Fruit fly (Drosophila melanogaster): ENCODE data around the gene Stip1.

- TF ChIP-seq pan (optimal IDR thresholded peaks at IDR 0.05) (no peak), psq (optimal IDR thresholded peaks at IDR 0.05) (no peak), usp (GFP tag; optimal IDR thresholded peaks at IDR 0.05) (no peak), Dll (optimal IDR thresholded peaks at IDR 0.05) (no peak)
Measured at dm6 chr2L:247432-247831, 47.5 kb upstream of the Stip1 start.

All from whole organism.